Worm (Caenorhabditis elegans) whole organism, L1 larva: ENCODE data around the gene T26E4.2.

Experiments
- Y116A8C.19 ChIP-seq: sonication (generic microtip); optimal IDR thresholded peaks from 2 replicates; lab custom pipeline; 2016; ENCODE audit warnings: missing compliant biosample characterization, missing genetic modification characterization, borderline replicate concordance
- aha-1 ChIP-seq: fragments of 150-350 bp; optimal IDR thresholded peaks from 2 replicates; lab custom pipeline; 2014; ENCODE audit warnings: missing biosample characterization, missing genetic modification characterization
- aly-2 ChIP-seq: fragments of 150-350 bp; optimal IDR thresholded peaks from 2 replicates; lab custom pipeline; 2014; ENCODE audit warnings: missing biosample characterization, missing genetic modification characterization
- ama-1 ChIP-seq: fragments of 150-350 bp; optimal IDR thresholded peaks from 2 replicates; lab custom pipeline; 2014
- ceh-82 ChIP-seq, 3 experiments: fragments of 150-350 bp in 1 of 3; sonication (generic microtip) in 2 of 3; optimal IDR thresholded peaks; 2 replicates each; lab custom pipeline; 2014 to 2017; ENCODE audit warnings: missing biosample characterization in 3 of 3, missing genetic modification characterization in 3 of 3
- ces-1 ChIP-seq: fragments of 150-350 bp; optimal IDR thresholded peaks from 2 replicates; lab custom pipeline; 2014; ENCODE audit warnings: missing biosample characterization, missing genetic modification reagents, missing genetic modification characterization
- elt-3 ChIP-seq, 6 experiments: fragments of 150-350 bp in 1 of 6; sonication (generic microtip); optimal IDR thresholded peaks; 2 replicates each; lab custom pipeline; 2017 to 2018; ENCODE audit warnings: missing biosample characterization in 6 of 6, missing genetic modification characterization in 6 of 6, inconsistent platforms in 1 of 6
- lsy-2 ChIP-seq, 2 experiments: fragments of 150-350 bp; optimal IDR thresholded peaks; 2 replicates each; lab custom pipeline; 2014; ENCODE audit warnings: missing biosample characterization in 2 of 2, missing genetic modification characterization in 2 of 2
- nhr-237 ChIP-seq: fragments of 150-350 bp; optimal IDR thresholded peaks from 2 replicates; lab custom pipeline; 2014; ENCODE audit warnings: missing biosample characterization, missing genetic modification characterization
- nhr-77 ChIP-seq: fragments of 150-350 bp; optimal IDR thresholded peaks from 2 replicates; lab custom pipeline; 2014; ENCODE audit warnings: missing biosample characterization, missing genetic modification characterization
- sox-4 ChIP-seq: sonication (generic microtip); optimal IDR thresholded peaks from 2 replicates; lab custom pipeline; 2016; ENCODE audit warnings: missing genetic modification characterization, missing compliant biosample characterization
- tbx-2 ChIP-seq: sonication (generic microtip); optimal IDR thresholded peaks from 2 replicates; lab custom pipeline; 2016; ENCODE audit warnings: missing genetic modification characterization, missing compliant biosample characterization
- unc-30 ChIP-seq: sonication (generic microtip); optimal IDR thresholded peaks from 2 replicates; lab custom pipeline; 2017; ENCODE audit warnings: missing biosample characterization, missing genetic modification characterization
- xbp-1 ChIP-seq: sonication (generic microtip); optimal IDR thresholded peaks from 2 replicates; lab custom pipeline; 2016; ENCODE audit warnings: missing genetic modification characterization, missing compliant biosample characterization

- TF ChIP-seq aha-1 (tag; lab: Kevin White, UChicago) (no peak), ceh-82 (tag; optimal IDR thresholded peaks at IDR 0.05; lab: Kevin White, UChicago) (no peak), Y116A8C.19 (tag; lab: Kevin White, UChicago) (no peak), sox-4 (tag; lab: Kevin White, UChicago) (no peak), aly-2 (tag; lab: Kevin White, UChicago) (no peak), tbx-2 (tag; lab: Kevin White, UChicago) (no peak), unc-30 (tag; lab: Kevin White, UChicago) (no peak), nhr-237 (tag; lab: Kevin White, UChicago) (no peak), lsy-2 (tag; optimal IDR thresholded peaks at IDR 0.05; lab: Kevin White, UChicago) (no peak), ama-1 (lab: Kevin White, UChicago) (no peak), xbp-1 (tag; lab: Kevin White, UChicago) (no peak), elt-3 (tag; optimal IDR thresholded peaks at IDR 0.05; lab: Kevin White, UChicago) (no peak), ces-1 (GFP tag; lab: Kevin White, UChicago) (no peak), nhr-77 (tag; lab: Kevin White, UChicago) (no peak)
Measured at ce11 chrV:15831586-15831985, 50.4 kb downstream of the T26E4.2 start, which contains the start of gene srbc-56.
